Fruit fly (Drosophila melanogaster) whole organism, embryonic: ENCODE measurements around the gene CG43273.

ENCODE experiments used
- Awh ChIP-seq: fragments of 200-800 bp; sonication (Bioruptor generic); IDR thresholded peaks from 2 replicates; pipeline ENCODE4, ENCODE4 v1.3.6; 2022; ENCODE audit warnings: missing biosample characterization, missing genetic modification characterization
- B-H2 ChIP-seq: fragments of 200-800 bp; sonication (Bioruptor generic); optimal IDR thresholded peaks from 2 replicates; lab custom pipeline; 2018; ENCODE audit warnings: missing biosample characterization, mild to moderate bottlenecking, missing genetic modification characterization
- CG10431 ChIP-seq: fragments of 200-800 bp; sonication (Bioruptor generic); optimal IDR thresholded peaks from 3 replicates; lab custom pipeline; 2018; ENCODE audit warnings: missing biosample characterization, mild to moderate bottlenecking, missing genetic modification characterization
- CG10654 ChIP-seq: fragments of 200-800 bp; sonication (Bioruptor generic); optimal IDR thresholded peaks from 2 replicates; lab custom pipeline; 2016; ENCODE audit warnings: missing biosample characterization, missing genetic modification characterization
- CG10959 ChIP-seq: fragments of 200-800 bp; sonication (Bioruptor generic); IDR thresholded peaks from 2 replicates; pipeline ENCODE4 v1.3.6; 2022; ENCODE audit warnings: missing biosample characterization, missing genetic modification characterization
- CG10979 ChIP-seq: fragments of 200-800 bp; sonication (Bioruptor generic); optimal IDR thresholded peaks from 2 replicates; lab custom pipeline; 2018; ENCODE audit warnings: missing biosample characterization, mild to moderate bottlenecking, missing genetic modification characterization, moderate library complexity
- CG1233 ChIP-seq: fragments of 200-800 bp; sonication (Bioruptor generic); optimal IDR thresholded peaks from 4 replicates; lab custom pipeline; 2018; ENCODE audit warnings: missing biosample characterization, mild to moderate bottlenecking, missing genetic modification characterization
- CG13296 ChIP-seq: fragments of 200-800 bp; sonication (Bioruptor generic); optimal IDR thresholded peaks from 3 replicates; lab custom pipeline; 2018; ENCODE audit warnings: missing biosample characterization, mild to moderate bottlenecking, missing genetic modification characterization
- CG15073 ChIP-seq: fragments of 200-800 bp; sonication (Bioruptor generic); optimal IDR thresholded peaks from 2 replicates; lab custom pipeline; 2016; ENCODE audit warnings: missing biosample characterization, missing genetic modification characterization
- CG1529 ChIP-seq: fragments of 200-800 bp; sonication (Bioruptor generic); optimal IDR thresholded peaks from 3 replicates; lab custom pipeline; 2018; ENCODE audit warnings: missing biosample characterization, missing genetic modification characterization
- CG16815 ChIP-seq: fragments of 200-800 bp; sonication (Bioruptor generic); optimal IDR thresholded peaks from 3 replicates; lab custom pipeline; 2017; ENCODE audit warnings: missing biosample characterization, mild to moderate bottlenecking, missing genetic modification characterization
- CG17186 ChIP-seq: fragments of 200-800 bp; sonication (Bioruptor generic); optimal IDR thresholded peaks from 3 replicates; lab custom pipeline; 2017; ENCODE audit warnings: missing biosample characterization, missing genetic modification reagents, missing genetic modification characterization
- CG17612 ChIP-seq: fragments of 200-800 bp; sonication (Bioruptor generic); IDR thresholded peaks from 2 replicates; pipeline ENCODE4 v1.3.6; 2022; ENCODE audit warnings: missing biosample characterization, missing genetic modification characterization
- CG17802 ChIP-seq: fragments of 200-800 bp; sonication (Bioruptor generic); optimal IDR thresholded peaks from 2 replicates; lab custom pipeline; 2018; ENCODE audit warnings: missing biosample characterization, mild to moderate bottlenecking, missing genetic modification characterization, moderate library complexity
- CG17829 ChIP-seq: fragments of 200-800 bp; optimal IDR thresholded peaks from 2 replicates; lab custom pipeline; 2019; ENCODE audit warnings: missing biosample characterization, mild to moderate bottlenecking, missing genetic modification characterization, moderate library complexity
- CG18262 ChIP-seq: fragments of 200-800 bp; optimal IDR thresholded peaks from 3 replicates; lab custom pipeline; 2019; ENCODE audit warnings: missing biosample characterization, mild to moderate bottlenecking, missing genetic modification characterization, moderate library complexity
- CG31224 ChIP-seq: fragments of 200-800 bp; sonication (Bioruptor generic); IDR thresholded peaks from 2 replicates; pipeline ENCODE4 v1.3.6; 2022; ENCODE audit warnings: missing biosample characterization, missing genetic modification characterization
- CG32772 ChIP-seq: fragments of 200-800 bp; sonication (Bioruptor generic); IDR thresholded peaks from 2 replicates; pipeline ENCODE4 v1.3.6; 2022; ENCODE audit warnings: missing biosample characterization, missing genetic modification characterization
- CG3995 ChIP-seq: fragments of 200-800 bp; sonication (Bioruptor generic); optimal IDR thresholded peaks from 3 replicates; lab custom pipeline; 2016; ENCODE audit warnings: missing biosample characterization, missing genetic modification characterization
- CG4360 ChIP-seq: fragments of 200-800 bp; sonication (Bioruptor generic); IDR thresholded peaks from 2 replicates; pipeline ENCODE4 v1.3.6; 2022; ENCODE audit warnings: missing biosample characterization, missing genetic modification characterization
- CG4404 ChIP-seq: fragments of 200-800 bp; sonication (Bioruptor generic); IDR thresholded peaks from 2 replicates; pipeline ENCODE4 v1.3.6; 2022; ENCODE audit warnings: missing biosample characterization, missing genetic modification characterization
- CG6272 ChIP-seq: fragments of 200-800 bp; sonication (Bioruptor generic); IDR thresholded peaks from 2 replicates; pipeline ENCODE4 v1.3.6; 2022; ENCODE audit warnings: missing biosample characterization, missing genetic modification characterization
- CG8290 ChIP-seq, 3 experiments: fragments of 200-800 bp; sonication (Bioruptor generic); optimal IDR thresholded peaks; 2 replicates each; lab custom pipeline; 2016 to 2019; ENCODE audit warnings: missing biosample characterization in 3 of 3, missing genetic modification characterization in 3 of 3, mild to moderate bottlenecking in 2 of 3, moderate library complexity in 1 of 3
- CG9609 ChIP-seq: fragments of 200-800 bp; sonication (Bioruptor generic); optimal IDR thresholded peaks from 3 replicates; lab custom pipeline; 2016; ENCODE audit warnings: missing biosample characterization, missing genetic modification characterization
- CG9817 ChIP-seq: fragments of 200-800 bp; sonication (Bioruptor generic); optimal IDR thresholded peaks from 2 replicates; lab custom pipeline; 2018; ENCODE audit warnings: missing biosample characterization, mild to moderate bottlenecking, missing genetic modification characterization, moderate library complexity
- CG9876 ChIP-seq: fragments of 200-800 bp; sonication (Bioruptor generic); optimal IDR thresholded peaks from 2 replicates; lab custom pipeline; 2016; ENCODE audit warnings: missing biosample characterization, missing genetic modification characterization
- Dek ChIP-seq: fragments of 200-800 bp; sonication (Bioruptor generic); optimal IDR thresholded peaks from 3 replicates; lab custom pipeline; 2019; ENCODE audit warnings: missing biosample characterization, mild to moderate bottlenecking, missing genetic modification characterization, moderate library complexity
- Hr3 ChIP-seq: fragments of 200-800 bp; sonication (Bioruptor generic); optimal IDR thresholded peaks from 3 replicates; lab custom pipeline; 2016; ENCODE audit warnings: missing biosample characterization, missing genetic modification characterization
- Rfx ChIP-seq: fragments of 200-800 bp; sonication (Bioruptor generic); IDR thresholded peaks from 2 replicates; pipeline ENCODE4 v1.3.6; 2022; ENCODE audit warnings: missing biosample characterization, missing genetic modification characterization
- Spps ChIP-seq: fragments of 200-800 bp; sonication (Bioruptor generic); optimal IDR thresholded peaks from 2 replicates; lab custom pipeline; 2018; ENCODE audit warnings: missing biosample characterization, mild to moderate bottlenecking, missing genetic modification characterization
- Ssrp ChIP-seq: fragments of 200-800 bp; sonication (Bioruptor generic); optimal IDR thresholded peaks from 2 replicates; lab custom pipeline; 2018; ENCODE audit warnings: missing biosample characterization, mild to moderate bottlenecking, missing genetic modification characterization, moderate library complexity
- Tbp ChIP-seq: fragments of >200 bp; optimal IDR thresholded peaks from 2 replicates; lab custom pipeline; 2018; ENCODE audit warnings: missing biosample characterization, missing genetic modification characterization
- YL-1 ChIP-seq: fragments of 200-800 bp; sonication (Bioruptor generic); optimal IDR thresholded peaks from 3 replicates; lab custom pipeline; 2017; ENCODE audit warnings: missing biosample characterization, mild to moderate bottlenecking, missing genetic modification characterization
- abd-A ChIP-seq: fragments of 200-800 bp; sonication (Bioruptor generic); optimal IDR thresholded peaks from 3 replicates; lab custom pipeline; 2019; ENCODE audit warnings: missing biosample characterization, mild to moderate bottlenecking, missing genetic modification characterization, moderate library complexity
- aop ChIP-seq: fragments of 200-800 bp; sonication (Bioruptor generic); IDR thresholded peaks from 2 replicates; pipeline ENCODE4 v1.3.6; 2022; ENCODE audit warnings: missing biosample characterization, missing genetic modification characterization
- bab2 ChIP-seq: fragments of 200-800 bp; sonication (Bioruptor generic); optimal IDR thresholded peaks from 2 replicates; lab custom pipeline; 2016; ENCODE audit warnings: missing biosample characterization, missing genetic modification characterization
- corto ChIP-seq: fragments of 200-800 bp; sonication (Bioruptor generic); optimal IDR thresholded peaks from 2 replicates; lab custom pipeline; 2016; ENCODE audit warnings: missing biosample characterization, mild to moderate bottlenecking, missing genetic modification characterization, moderate library complexity
- dimm ChIP-seq: fragments of 200-800 bp; sonication (Bioruptor generic); IDR thresholded peaks from 2 replicates; pipeline ENCODE4 v1.3.6; 2022; ENCODE audit warnings: missing biosample characterization, missing genetic modification characterization
- dpn ChIP-seq, 2 experiments: fragments of 200-800 bp; sonication (Bioruptor generic); optimal IDR thresholded peaks; 3 replicates each; lab custom pipeline; 2016; ENCODE audit warnings: missing biosample characterization in 2 of 2, missing genetic modification characterization in 2 of 2
- ftz-f1 ChIP-seq: fragments of 200-800 bp; sonication (Bioruptor generic); optimal IDR thresholded peaks from 2 replicates; lab custom pipeline; 2016; ENCODE audit warnings: missing biosample characterization, missing genetic modification characterization
- gfzf ChIP-seq: fragments of 200-800 bp; sonication (Bioruptor generic); optimal IDR thresholded peaks from 2 replicates; lab custom pipeline; 2016; ENCODE audit warnings: missing biosample characterization, mild to moderate bottlenecking, missing genetic modification characterization, moderate library complexity
- jigr1 ChIP-seq: fragments of 200-800 bp; sonication (Bioruptor generic); IDR thresholded peaks from 3 replicates; pipeline ENCODE4 v1.3.6; 2022; ENCODE audit warnings: missing biosample characterization, missing genetic modification characterization
- org-1 ChIP-seq: fragments of 200-800 bp; sonication (Bioruptor generic); optimal IDR thresholded peaks from 2 replicates; lab custom pipeline; 2017; ENCODE audit warnings: missing biosample characterization, missing genetic modification characterization
- pum ChIP-seq: fragments of 200-800 bp; sonication (Bioruptor generic); optimal IDR thresholded peaks from 2 replicates; lab custom pipeline; 2016; ENCODE audit warnings: missing biosample characterization, missing genetic modification characterization
- ranshi ChIP-seq: fragments of 200-800 bp; sonication (Bioruptor generic); IDR thresholded peaks from 2 replicates; pipeline ENCODE4 v1.3.6; 2022; ENCODE audit warnings: missing biosample characterization, missing genetic modification characterization
- stc ChIP-seq: fragments of 200-800 bp; sonication (Bioruptor generic); IDR thresholded peaks from 2 replicates; pipeline ENCODE4 v1.3.6; 2022; ENCODE audit warnings: missing biosample characterization, missing genetic modification characterization
- vvl ChIP-seq: fragments of 200-800 bp; sonication (Bioruptor generic); IDR thresholded peaks from 2 replicates; pipeline ENCODE4 v1.3.6; 2022; ENCODE audit warnings: missing biosample characterization, missing genetic modification characterization
- wek ChIP-seq: fragments of 200-800 bp; sonication (Bioruptor generic); optimal IDR thresholded peaks from 3 replicates; lab custom pipeline; 2018; ENCODE audit warnings: missing biosample characterization, mild to moderate bottlenecking, missing genetic modification characterization, moderate library complexity
- yki ChIP-seq: fragments of >200 bp; optimal IDR thresholded peaks from 3 replicates; lab custom pipeline; 2018
- zfh1 ChIP-seq: fragments of 200-800 bp; sonication (Bioruptor generic); IDR thresholded peaks from 3 replicates; pipeline ENCODE4 v1.3.6; 2022; ENCODE audit warnings: missing biosample characterization, missing genetic modification characterization

The CG43273 gene

DNA sequence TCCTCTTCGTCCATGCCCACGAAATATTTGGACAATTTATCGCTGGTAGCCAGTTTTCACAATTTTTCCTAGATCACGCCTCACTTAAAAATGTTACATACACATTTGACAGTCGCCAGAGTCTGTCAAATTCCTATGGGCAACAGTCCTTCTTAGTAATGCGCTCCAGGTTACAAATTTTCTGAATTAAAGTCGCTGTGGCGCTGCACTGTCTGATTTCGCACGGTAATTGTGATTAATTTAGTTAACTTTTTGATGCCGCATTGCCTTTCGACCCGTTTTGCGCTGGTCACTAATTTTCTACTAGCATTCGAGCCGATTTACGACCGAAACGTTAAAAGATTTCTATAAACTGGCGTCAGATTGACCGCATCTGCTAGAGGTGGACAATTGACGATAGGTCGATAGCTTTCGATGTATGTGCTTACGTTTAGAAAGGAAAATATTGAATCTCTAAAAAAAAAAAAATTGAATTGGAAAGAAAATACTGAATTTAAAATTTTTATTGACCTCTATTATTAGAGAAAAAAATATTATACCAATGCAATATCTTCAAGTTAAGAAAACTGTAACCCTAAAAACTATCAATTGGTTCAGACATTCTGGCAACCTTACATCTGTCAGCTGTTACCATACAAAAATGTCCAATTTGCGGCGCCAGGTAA is 16.3 kb upstream of the CG43273 start, which contains the start of the genes lili and CG34150 (continued):
- TF ChIP-seq CG17829 (tag; lab: Kevin White, UChicago) (peak; percentile 81), zfh1 (peak; percentile 74; the same call in 2 of the 3 replicates), aop (GFP tag; lab: Robert Waterston, UW) (no peak), org-1 (GFP tag; lab: Kevin White, UChicago) (no peak), CG17802 (tag; lab: Kevin White, UChicago) (no peak), CG18262 (tag; lab: Kevin White, UChicago) (peak; percentile 67), Tbp (GFP tag; lab: Kevin White, UChicago) (no peak), Hr3 (GFP tag; lab: Kevin White, UChicago) (peak; percentile 74), ranshi (GFP tag; lab: Robert Waterston, UW) (peak; percentile 55; the same call in 1 of the 2 replicates), CG9609 (GFP tag; lab: Kevin White, UChicago) (peak; percentile 69), Ssrp (tag; lab: Kevin White, UChicago) (peak; percentile 65), CG9876 (GFP tag; lab: Kevin White, UChicago) (no peak), stc (GFP tag; lab: Robert Waterston, UW) (peak; percentile 56), CG4360 (GFP tag; lab: Robert Waterston, UW) (no peak), dimm (GFP tag; lab: Robert Waterston, UW) (no peak), CG3995 (GFP tag; lab: Kevin White, UChicago) (peak; percentile 23), Awh (GFP tag; lab: Robert Waterston, UW) (peak; percentile 68; the same call in 1 of the 2 replicates), CG17186 (GFP tag; lab: Kevin White, UChicago) (peak; percentile 19), Rfx (GFP tag; lab: Robert Waterston, UW) (peak; percentile 78), CG31224 (peak; percentile 42; the same call in 1 of the 2 replicates), CG17612 (0 out of 2 replicates have a peak, but pooled peaks have one; percentile 36), gfzf (GFP tag; lab: Kevin White, UChicago) (peak; percentile 35), CG10654 (GFP tag; lab: Kevin White, UChicago) (peak; percentile 67), abd-A (no peak), CG10959 (GFP tag; lab: Robert Waterston, UW) (no peak), vvl (peak; percentile 85), Spps (tag; lab: Kevin White, UChicago) (peak; percentile 43), CG8290 (GFP tag; optimal IDR thresholded peaks at IDR 0.05; lab: Kevin White, UChicago) (peak; percentile 90), CG8290 (tag; optimal IDR thresholded peaks at IDR 0.05; lab: Kevin White, UChicago) (peak; percentile 19 to 21), Dek (peak; percentile 62), CG1233 (GFP tag; lab: Kevin White, UChicago) (peak; percentile 64), CG10431 (GFP tag; lab: Kevin White, UChicago) (peak; percentile 30), jigr1 (GFP tag; lab: Robert Waterston, UW) (peak; percentile 36; the same call in 1 of the 3 replicates), CG4404 (GFP tag; lab: Robert Waterston, UW) (peak; percentile 40; the same call in 1 of the 2 replicates), B-H2 (GFP tag; lab: Kevin White, UChicago) (peak; percentile 86), ftz-f1 (GFP tag; lab: Kevin White, UChicago) (peak; percentile 14), CG1529 (GFP tag; lab: Kevin White, UChicago) (peak; percentile 46), CG13296 (GFP tag; lab: Kevin White, UChicago) (peak; percentile 74), dpn (GFP tag; optimal IDR thresholded peaks at IDR 0.05; lab: Kevin White, UChicago) (peak; percentile 81), pum (GFP tag; lab: Kevin White, UChicago) (peak; percentile 61), CG6272 (peak; percentile 72), yki (lab: Kevin White, UChicago) (no peak), wek (GFP tag; lab: Kevin White, UChicago) (peak; percentile 1), CG9817 (peak; percentile 77), CG16815 (GFP tag; lab: Kevin White, UChicago) (peak; percentile 7), bab2 (GFP tag; lab: Kevin White, UChicago) (peak; percentile 76), CG10979 (peak; percentile 57), CG15073 (GFP tag; lab: Kevin White, UChicago) (no peak), corto (GFP tag; lab: Kevin White, UChicago) (no peak), YL-1 (peak; percentile 79), CG32772 (GFP tag; lab: Robert Waterston, UW) (peak; percentile 73)
